Fruit fly (Drosophila melanogaster) whole organism, wandering third instar larva: Measurements from ENCODE around the gene CG3587.

Experiments used
- Abd-B ChIP-seq: fragments of >200 bp; optimal IDR thresholded peaks from 2 replicates; lab custom pipeline; 2017; ENCODE audit warnings: missing biosample characterization, missing genetic modification characterization
- OdsH ChIP-seq: fragments of 200-800 bp; sonication (Bioruptor generic); optimal IDR thresholded peaks from 2 replicates; lab custom pipeline; 2016; ENCODE audit warnings: missing biosample characterization, mild to moderate bottlenecking, missing genetic modification characterization
- Rel ChIP-seq, 2 experiments: fragments of 200-800 bp; sonication (Bioruptor generic) in 1 of 2; optimal IDR thresholded peaks; 2 replicates in 1 of 2; 3 replicates in 1 of 2; lab custom pipeline; 2016 to 2019; ENCODE audit warnings: mild to moderate bottlenecking in 2 of 2, missing biosample characterization in 2 of 2, missing genetic modification characterization in 2 of 2, moderate library complexity in 1 of 2
- lola ChIP-seq: fragments of >200 bp; optimal IDR thresholded peaks from 2 replicates; lab custom pipeline; 2017; ENCODE audit warnings: missing biosample characterization, missing genetic modification characterization

DNA sequence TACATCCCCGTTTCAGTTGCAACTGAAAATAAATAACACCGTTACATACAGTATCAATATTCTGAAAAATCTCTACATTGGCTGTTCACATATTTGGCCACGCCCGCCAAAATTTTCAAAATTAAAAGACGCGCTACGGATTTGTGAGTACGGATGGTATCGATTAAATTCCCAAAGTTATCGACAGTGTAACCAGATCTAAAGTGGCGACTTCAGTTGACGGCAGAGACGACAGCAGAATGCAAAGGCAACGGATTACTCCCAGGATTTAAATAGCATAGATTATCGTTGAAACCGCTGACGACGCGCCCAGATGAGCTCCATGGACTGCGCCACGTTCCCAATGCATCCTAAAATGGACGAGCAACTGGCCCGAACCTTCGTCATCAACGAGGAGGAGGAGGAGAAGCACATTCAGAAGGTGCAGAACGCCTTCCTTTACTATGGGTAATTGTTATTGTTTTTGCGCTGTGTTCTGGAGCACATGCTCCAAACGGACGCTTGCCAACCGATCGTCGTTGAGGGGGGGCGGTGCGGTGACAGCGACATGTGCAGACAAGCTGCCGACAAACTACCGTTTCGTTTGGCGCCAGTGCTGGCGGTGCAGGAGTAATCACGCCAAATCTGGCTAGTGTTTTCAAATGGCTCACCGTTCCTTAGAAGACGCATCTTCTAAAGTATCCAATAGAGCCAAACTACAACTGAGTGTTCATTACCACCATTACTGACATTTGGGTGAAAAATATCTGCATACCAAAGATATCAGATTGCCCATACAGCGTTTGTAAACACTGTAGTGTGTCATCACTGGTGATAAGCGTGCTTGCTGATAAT is 12.4 kb upstream of the CG3587 start, which contains the start of gene CG11596:
- TF ChIP-seq Rel (GFP tag; optimal IDR thresholded peaks at IDR 0.05; lab: Kevin White, UChicago) (no peak), Rel (tag; optimal IDR thresholded peaks at IDR 0.05; lab: Kevin White, UChicago) (no peak), OdsH (GFP tag; lab: Kevin White, UChicago) (no peak), lola (GFP tag; lab: Kevin White, UChicago) (no peak), Abd-B (GFP tag; lab: Kevin White, UChicago) (no peak)
